Worm (Caenorhabditis elegans) whole organism, young adult: ENCODE results near the gene nhr-218.

ENCODE experiments used
- B0261.1 ChIP-seq: sonication (generic microtip); optimal IDR thresholded peaks from 2 replicates; lab custom pipeline; 2016; ENCODE audit warnings: mild to moderate bottlenecking, missing genetic modification characterization, moderate library complexity, missing compliant biosample characterization
- F22D6.2 ChIP-seq: sonication (generic microtip); optimal IDR thresholded peaks from 2 replicates; lab custom pipeline; 2016; ENCODE audit warnings: mild to moderate bottlenecking, missing genetic modification characterization, missing compliant biosample characterization
- F33H1.4 ChIP-seq: fragments of 200-800 bp; sonication (Bioruptor generic); IDR thresholded peaks from 2 replicates; pipeline ENCODE4 v1.3.6; 2022; ENCODE audit warnings: missing genetic modification reagents, missing genetic modification characterization, missing compliant biosample characterization
- F37B4.10 ChIP-seq: fragments of 200-800 bp; sonication (Bioruptor generic); IDR thresholded peaks from 2 replicates; pipeline ENCODE4 v1.3.6; 2022; ENCODE audit warnings: missing genetic modification characterization, missing compliant biosample characterization
- K11D2.4 ChIP-seq: fragments of 200-800 bp; sonication (Bioruptor generic); IDR thresholded peaks from 2 replicates; pipeline ENCODE4 v1.3.6; 2022; ENCODE audit warnings: missing genetic modification reagents, missing genetic modification characterization, missing compliant biosample characterization
- T26A5.8 ChIP-seq: sonication (generic microtip); optimal IDR thresholded peaks from 2 replicates; lab custom pipeline; 2016; ENCODE audit warnings: missing genetic modification characterization, missing compliant biosample characterization
- Y56A3A.18 ChIP-seq: fragments of 200-800 bp; sonication (Bioruptor generic); IDR thresholded peaks from 2 replicates; pipeline ENCODE4 v1.3.6; 2022; ENCODE audit warnings: missing genetic modification reagents, missing genetic modification characterization, missing compliant biosample characterization
- Y79H2A.3 ChIP-seq: fragments of 200-800 bp; sonication (Bioruptor generic); conservative IDR thresholded peaks from 2 replicates; pipeline ENCODE4 v1.3.6; 2022; ENCODE audit warnings: missing genetic modification reagents, missing genetic modification characterization, missing compliant biosample characterization
- Y95B8A.8 ChIP-seq: fragments of 200-800 bp; sonication (Bioruptor generic); IDR thresholded peaks from 2 replicates; pipeline ENCODE4 v1.3.6; 2022; ENCODE audit warnings: missing genetic modification reagents, missing genetic modification characterization, missing compliant biosample characterization
- aptf-2 ChIP-seq: fragments of 200-800 bp; sonication (Bioruptor generic); conservative IDR thresholded peaks from 2 replicates; pipeline ENCODE4 v1.3.6; 2022; ENCODE audit warnings: missing genetic modification reagents, missing genetic modification characterization, missing compliant biosample characterization
- cebp-2 ChIP-seq: fragments of 200-800 bp; sonication (Bioruptor generic); IDR thresholded peaks from 2 replicates; pipeline ENCODE4 v1.3.6; 2022; ENCODE audit warnings: missing genetic modification characterization, missing compliant biosample characterization
- ceh-100 ChIP-seq: fragments of 200-800 bp; sonication (Bioruptor generic); IDR thresholded peaks from 2 replicates; pipeline ENCODE4 v1.3.6; 2022; ENCODE audit warnings: missing genetic modification reagents, missing genetic modification characterization, missing compliant biosample characterization
- die-1 ChIP-seq: sonication (generic microtip); optimal IDR thresholded peaks from 2 replicates; lab custom pipeline; 2016; ENCODE audit warnings: missing genotype, mild to moderate bottlenecking, missing genetic modification characterization, missing compliant biosample characterization
- dox-1 ChIP-seq: fragments of 200-800 bp; sonication (Bioruptor generic); IDR thresholded peaks from 2 replicates; pipeline ENCODE4 v1.3.6; 2022; ENCODE audit warnings: missing genetic modification reagents, missing genetic modification characterization, missing compliant biosample characterization
- egl-18 ChIP-seq: fragments of 200-800 bp; sonication (Bioruptor generic); IDR thresholded peaks from 2 replicates; pipeline ENCODE4 v1.3.6; 2022; ENCODE audit warnings: missing genetic modification reagents, missing genetic modification characterization, missing compliant biosample characterization
- fkh-3 ChIP-seq: sonication (generic microtip); optimal IDR thresholded peaks from 2 replicates; lab custom pipeline; 2016; ENCODE audit warnings: mild to moderate bottlenecking, missing genetic modification characterization, missing compliant biosample characterization
- hmg-20 ChIP-seq: fragments of 200-800 bp; sonication (Bioruptor generic); IDR thresholded peaks from 2 replicates; pipeline ENCODE4 v1.3.6; 2022; ENCODE audit warnings: missing genetic modification reagents, missing genetic modification characterization, missing compliant biosample characterization
- lag-1 ChIP-seq: fragments of 200-800 bp; sonication (Bioruptor generic); IDR thresholded peaks from 2 replicates; pipeline ENCODE4 v1.3.6; 2022; ENCODE audit warnings: missing genetic modification reagents, missing genetic modification characterization, missing compliant biosample characterization
- let-526 ChIP-seq: fragments of 200-800 bp; sonication (Bioruptor generic); IDR thresholded peaks from 2 replicates; pipeline ENCODE4 v1.3.6; 2022; ENCODE audit warnings: missing genetic modification reagents, missing genetic modification characterization, missing compliant biosample characterization
- lin-35 ChIP-seq, 3 experiments: fragments of 150-350 bp in 2 of 3; sonication (generic microtip) in 1 of 3; optimal IDR thresholded peaks; 2 replicates each; lab custom pipeline; 2014 to 2018; ENCODE audit warnings: missing biosample characterization in 3 of 3, missing genetic modification characterization in 3 of 3, missing genetic modification reagents in 3 of 3
- mxl-1 ChIP-seq: sonication (generic microtip); optimal IDR thresholded peaks from 2 replicates; lab custom pipeline; 2016; ENCODE audit warnings: missing genetic modification characterization, missing compliant biosample characterization
- nfya-2 ChIP-seq: fragments of 200-800 bp; sonication (Bioruptor generic); IDR thresholded peaks from 2 replicates; pipeline ENCODE4 v1.3.6; 2022; ENCODE audit warnings: missing genetic modification reagents, missing genetic modification characterization, missing compliant biosample characterization
- nfyb-1 ChIP-seq: fragments of 200-800 bp; sonication (Bioruptor generic); IDR thresholded peaks from 2 replicates; pipeline ENCODE4 v1.3.6; 2022; ENCODE audit warnings: missing genetic modification reagents, missing genetic modification characterization, missing compliant biosample characterization
- nhr-120 ChIP-seq: fragments of 200-800 bp; sonication (Bioruptor generic); IDR thresholded peaks from 2 replicates; pipeline ENCODE4 v1.3.6; 2022; ENCODE audit warnings: missing genetic modification characterization, missing compliant biosample characterization
- nhr-179 ChIP-seq: sonication (generic microtip); optimal IDR thresholded peaks from 2 replicates; lab custom pipeline; 2016; ENCODE audit warnings: mild to moderate bottlenecking, missing genetic modification characterization, missing compliant biosample characterization
- nhr-90 ChIP-seq: sonication (generic microtip); optimal IDR thresholded peaks from 2 replicates; lab custom pipeline; 2016; ENCODE audit warnings: missing genotype, mild to moderate bottlenecking, missing genetic modification characterization, missing compliant biosample characterization
- rpc-1 ChIP-seq, 2 experiments: fragments of 150-350 bp in 1 of 2; sonication (generic microtip) in 1 of 2; optimal IDR thresholded peaks; 2 replicates each; lab custom pipeline; 2014 to 2018; ENCODE audit warnings: missing biosample characterization in 1 of 2, missing genetic modification characterization in 1 of 2, missing genetic modification reagents in 1 of 2, missing genotype in 1 of 2
- sea-2 ChIP-seq: fragments of 200-800 bp; sonication (Bioruptor generic); IDR thresholded peaks from 2 replicates; pipeline ENCODE4 v1.3.6; 2022; ENCODE audit warnings: missing genetic modification characterization, missing compliant biosample characterization
- snpc-1.1 ChIP-seq: sonication (generic microtip); optimal IDR thresholded peaks from 2 replicates; lab custom pipeline; 2017; ENCODE audit warnings: missing genetic modification characterization, mild to moderate bottlenecking, missing compliant biosample characterization, antibody characterized with exemption, moderate library complexity, missing genotype, missing genetic modification reagents; ENCODE audit not compliant: insufficient read depth
- snpc-1.3 ChIP-seq: sonication (generic microtip); optimal IDR thresholded peaks from 2 replicates; lab custom pipeline; 2017; ENCODE audit warnings: missing genetic modification characterization, mild to moderate bottlenecking, missing compliant biosample characterization, antibody characterized with exemption, moderate library complexity, missing genotype, missing genetic modification reagents; ENCODE audit not compliant: insufficient read depth
- somi-1 ChIP-seq: fragments of 200-800 bp; sonication (Bioruptor generic); optimal IDR thresholded peaks from 2 replicates; lab custom pipeline; 2018; ENCODE audit warnings: mild to moderate bottlenecking, missing genetic modification characterization, missing compliant biosample characterization
- sptf-2 ChIP-seq: fragments of 200-800 bp; sonication (Bioruptor generic); optimal IDR thresholded peaks from 2 replicates; lab custom pipeline; 2018; ENCODE audit warnings: mild to moderate bottlenecking, missing genetic modification characterization, missing compliant biosample characterization
- tlf-1 ChIP-seq: fragments of 200-800 bp; sonication (Bioruptor generic); optimal IDR thresholded peaks from 2 replicates; lab custom pipeline; 2018; ENCODE audit warnings: mild to moderate bottlenecking, missing genetic modification characterization, missing compliant biosample characterization
- xnd-1 ChIP-seq: sonication (generic microtip); optimal IDR thresholded peaks from 2 replicates; lab custom pipeline; 2016; ENCODE audit warnings: missing genotype, missing genetic modification reagents, missing genetic modification characterization, missing compliant biosample characterization
- zim-3 ChIP-seq: sonication (generic microtip); optimal IDR thresholded peaks from 2 replicates; lab custom pipeline; 2017; ENCODE audit warnings: mild to moderate bottlenecking, missing genetic modification characterization, moderate library complexity, missing compliant biosample characterization
- ztf-26 ChIP-seq: sonication (generic microtip); optimal IDR thresholded peaks from 2 replicates; lab custom pipeline; 2017; ENCODE audit warnings: missing genetic modification characterization, missing compliant biosample characterization
- ztf-6 ChIP-seq: fragments of 200-800 bp; sonication (Bioruptor generic); IDR thresholded peaks from 2 replicates; pipeline ENCODE4 v1.3.6; 2022; ENCODE audit warnings: missing genetic modification reagents, missing genetic modification characterization, missing compliant biosample characterization

nhr-218 gene

ce11 chrV:16218972-16219757 lies 39.1 kb upstream of the nhr-218 start, which contains the start of gene glc-1 (continued):
- TF ChIP-seq snpc-1.1 (no peak), Y79H2A.3 (no peak), sea-2 (GFP tag; lab: Robert Waterston, UW) (no peak), B0261.1 (tag; lab: Kevin White, UChicago) (peak; percentile 42), F33H1.4 (GFP tag; lab: Robert Waterston, UW) (no peak), sptf-2 (GFP tag; lab: Kevin White, UChicago) (no peak), fkh-3 (no peak), xnd-1 (no peak), lin-35 (GFP tag; optimal IDR thresholded peaks at IDR 0.05; lab: Kevin White, UChicago) (no peak), aptf-2 (GFP tag; lab: Robert Waterston, UW) (no peak), ceh-100 (GFP tag; lab: Robert Waterston, UW) (no peak), Y56A3A.18 (GFP tag; lab: Robert Waterston, UW) (no peak), die-1 (no peak), K11D2.4 (GFP tag; lab: Robert Waterston, UW) (no peak), F22D6.2 (tag; lab: Kevin White, UChicago) (no peak), rpc-1 (optimal IDR thresholded peaks at IDR 0.05; lab: Kevin White, UChicago) (peak; percentile 29), rpc-1 (tag; optimal IDR thresholded peaks at IDR 0.05; lab: Kevin White, UChicago) (peak; percentile 74), nhr-90 (tag; lab: Kevin White, UChicago) (no peak), zim-3 (tag; lab: Kevin White, UChicago) (no peak), somi-1 (GFP tag; lab: Kevin White, UChicago) (no peak), lag-1 (GFP tag; lab: Robert Waterston, UW) (no peak), T26A5.8 (tag; lab: Kevin White, UChicago) (no peak)
- TF ChIP-seq, all 124 proteins: peak for 5

ce11 chrV:16220020-16220419 lies 38.2 kb upstream of the nhr-218 start:
- TF ChIP-seq nhr-179 (tag; lab: Kevin White, UChicago): no peak
- no peak for TF ChIP-seq let-526 (GFP tag; lab: Robert Waterston, UW)
- TF ChIP-seq nfyb-1 (GFP tag; lab: Robert Waterston, UW): no peak
- TF ChIP-seq Y95B8A.8: no peak
- TF ChIP-seq snpc-1.3 (tag; lab: Kevin White, UChicago): no peak
- TF ChIP-seq sptf-2 (GFP tag; lab: Kevin White, UChicago): no peak
- TF ChIP-seq nfya-2 (GFP tag; lab: Robert Waterston, UW): no peak
- no peak for TF ChIP-seq nhr-120 (GFP tag; lab: Robert Waterston, UW)
- TF ChIP-seq tlf-1: no peak
- no peak for TF ChIP-seq dox-1 (GFP tag; lab: Robert Waterston, UW)
- TF ChIP-seq egl-18: no peak
- no peak for TF ChIP-seq B0261.1 (tag; lab: Kevin White, UChicago)
- TF ChIP-seq ztf-6 (GFP tag; lab: Robert Waterston, UW): no peak
- TF ChIP-seq mxl-1 (tag; lab: Kevin White, UChicago): no peak
- TF ChIP-seq cebp-2 (GFP tag; lab: Robert Waterston, UW): no peak
- no peak for TF ChIP-seq hmg-20 (GFP tag; lab: Robert Waterston, UW)
- no peak for TF ChIP-seq rpc-1 (optimal IDR thresholded peaks at IDR 0.05; lab: Kevin White, UChicago)
- no peak for TF ChIP-seq rpc-1 (tag; optimal IDR thresholded peaks at IDR 0.05; lab: Kevin White, UChicago)
- TF ChIP-seq ztf-26 (tag; lab: Kevin White, UChicago): no peak
- no peak for TF ChIP-seq F37B4.10 (GFP tag; lab: Robert Waterston, UW)
- no peak for TF ChIP-seq aptf-2 (GFP tag; lab: Robert Waterston, UW)
